Fruit fly (Drosophila melanogaster): ENCODE data around the gene Nup35.

Gene Nup35

DNA sequence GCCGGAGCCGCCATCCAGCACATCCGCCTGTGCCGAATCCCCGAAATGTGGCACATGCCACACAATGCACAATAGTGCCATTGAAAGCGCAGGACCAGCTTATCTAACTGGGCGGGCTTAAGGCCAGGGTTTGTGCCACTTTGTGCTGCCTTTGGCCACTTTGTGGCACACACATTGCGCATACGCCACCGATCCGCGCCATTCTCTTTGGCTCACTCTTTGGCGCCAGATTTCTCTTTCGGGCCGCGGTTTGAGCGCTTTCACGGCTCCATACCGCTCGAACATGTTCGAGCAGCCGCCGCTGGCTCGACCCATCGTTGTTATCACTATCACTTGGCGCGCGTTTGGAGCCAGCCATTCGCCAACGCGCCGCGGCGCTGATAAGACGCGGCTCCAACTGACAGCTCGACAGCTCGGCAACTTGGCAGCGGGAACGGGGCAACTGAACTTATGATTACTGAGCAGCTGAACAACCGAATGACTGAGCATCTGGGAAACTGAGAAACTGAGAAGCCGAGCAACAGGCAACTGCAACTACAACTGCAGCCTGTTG lies 17.8 kb downstream of the Nup35 start (continued):
- TF ChIP-seq stwl (tag; optimal IDR thresholded peaks at IDR 0.05) (no peak), vvl (GFP tag; IDR thresholded peaks at IDR 0.05) (0 out of 2 replicates have a peak, but pooled peaks have one; percentile 13), Opbp (GFP tag; IDR thresholded peaks at IDR 0.05; ENCODE audit: partially characterized antibody) (no peak), Camta (GFP tag; optimal IDR thresholded peaks at IDR 0.05) (no peak), maf-S (GFP tag; optimal IDR thresholded peaks at IDR 0.05) (no peak), CG13775 (GFP tag; optimal IDR thresholded peaks at IDR 0.05) (no peak), slou (GFP tag; optimal IDR thresholded peaks at IDR 0.05) (no peak), CG43689 (GFP tag; IDR thresholded peaks at IDR 0.05) (no peak), sima (GFP tag; optimal IDR thresholded peaks at IDR 0.05) (no peak), Dad (GFP tag; optimal IDR thresholded peaks at IDR 0.05) (no peak), Blimp-1 (GFP tag; optimal IDR thresholded peaks at IDR 0.05) (peak; percentile 7), Med (GFP tag) (peak; percentile 13), fu2 (GFP tag; optimal IDR thresholded peaks at IDR 0.05) (no peak), CG12219 (GFP tag; optimal IDR thresholded peaks at IDR 0.05) (no peak), crol (GFP tag; IDR thresholded peaks at IDR 0.05) (peak; percentile 16; the same call in 1 of the 2 replicates), Oaz (GFP tag; IDR thresholded peaks at IDR 0.05) (no peak), Eip74EF (GFP tag; optimal IDR thresholded peaks at IDR 0.05) (no peak), Dek (tag; optimal IDR thresholded peaks at IDR 0.05) (no peak), CG17361 (GFP tag; IDR thresholded peaks at IDR 0.05) (no peak), CG17328 (GFP tag; IDR thresholded peaks at IDR 0.05) (no peak), CG5180 (GFP tag; optimal IDR thresholded peaks at IDR 0.05) (peak; percentile 98), CG14860 (GFP tag; IDR thresholded peaks at IDR 0.05; ENCODE audit: partially characterized antibody) (no peak), caup (GFP tag; optimal IDR thresholded peaks at IDR 0.05; ENCODE audit: severe bottlenecking) (no peak), her (GFP tag; optimal IDR thresholded peaks at IDR 0.05) (no peak), p53 (GFP tag; optimal IDR thresholded peaks at IDR 0.05) (no peak), pita (GFP tag; optimal IDR thresholded peaks at IDR 0.05) (no peak), Kr (GFP tag; optimal IDR thresholded peaks at IDR 0.05) (no peak), zfh2 (GFP tag; optimal IDR thresholded peaks at IDR 0.05) (no peak), ftz-f1 (GFP tag; optimal IDR thresholded peaks at IDR 0.05) (no peak), CG7963 (GFP tag; IDR thresholded peaks at IDR 0.05; ENCODE audit: partially characterized antibody) (no peak), bsh (GFP tag; optimal IDR thresholded peaks at IDR 0.05) (no peak), chif (GFP tag; optimal IDR thresholded peaks at IDR 0.05) (no peak), Ets97D (GFP tag; optimal IDR thresholded peaks at IDR 0.05) (no peak), crp (GFP tag; optimal IDR thresholded peaks at IDR 0.05) (no peak), Adf1 (GFP tag; IDR thresholded peaks at IDR 0.05) (peak; percentile 30; the same call in 1 of the 2 replicates), prd (optimal IDR thresholded peaks at IDR 0.05) (no peak), prd (GFP tag; IDR thresholded peaks at IDR 0.05) (no peak), kni (GFP tag; optimal IDR thresholded peaks at IDR 0.05) (no peak)

DNA sequence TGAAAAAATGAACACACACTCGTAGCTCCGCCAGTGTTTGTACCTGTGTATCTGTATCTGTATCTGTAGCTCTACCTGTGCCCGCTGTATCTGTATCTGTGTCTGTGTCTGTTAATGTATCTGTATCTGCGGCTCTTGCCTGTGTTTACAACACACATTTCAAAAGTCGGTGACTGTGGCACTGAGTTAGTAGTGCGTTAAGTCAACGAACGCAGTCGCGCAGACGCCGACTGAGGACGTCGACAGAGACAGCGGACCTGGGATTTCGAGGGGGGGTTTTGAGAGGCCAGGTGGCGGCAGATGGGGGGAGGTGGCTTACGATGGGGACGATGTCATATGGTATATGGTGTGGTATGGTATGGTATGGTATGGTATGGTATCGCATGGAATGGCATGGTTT lies 20.3 kb downstream of the Nup35 start:
- peak; percentile 58 for TF ChIP-seq abd-A (tag; optimal IDR thresholded peaks at IDR 0.05)
- no peak for TF ChIP-seq CG6791 (GFP tag; IDR thresholded peaks at IDR 0.05; ENCODE audit: partially characterized antibody)
- peak in 1 of 2 experiments; percentile 96 for TF ChIP-seq tll (GFP tag; optimal IDR thresholded peaks at IDR 0.05)
- TF ChIP-seq CG15269 (tag; optimal IDR thresholded peaks at IDR 0.05), result no peak
- peak; percentile 84 for TF ChIP-seq CG5180 (GFP tag; optimal IDR thresholded peaks at IDR 0.05)
- TF ChIP-seq kni (GFP tag; optimal IDR thresholded peaks at IDR 0.05), result peak; percentile 9
- TF ChIP-seq Blimp-1 (GFP tag; optimal IDR thresholded peaks at IDR 0.05), result peak; percentile 53
- TF ChIP-seq CG12769 (tag; optimal IDR thresholded peaks at IDR 0.05), result peak; percentile 25
- no peak for TF ChIP-seq CG16863 (GFP tag; optimal IDR thresholded peaks at IDR 0.05)
- TF ChIP-seq Adf1 (GFP tag; IDR thresholded peaks at IDR 0.05), result peak; percentile 54
- peak; percentile 79 for TF ChIP-seq cg (GFP tag; optimal IDR thresholded peaks at IDR 0.05)
- TF ChIP-seq CG3163 (GFP tag; optimal IDR thresholded peaks at IDR 0.05), result no peak
- peak; percentile 61; the same call in 1 of the 2 replicates for TF ChIP-seq vvl (GFP tag; IDR thresholded peaks at IDR 0.05)
- peak; percentile 16 for TF ChIP-seq oc (tag; optimal IDR thresholded peaks at IDR 0.05)
- TF ChIP-seq zen (tag; optimal IDR thresholded peaks at IDR 0.05), result peak; percentile 26
- peak; percentile 59 for TF ChIP-seq crol (GFP tag; IDR thresholded peaks at IDR 0.05)

All from whole organism, embryonic.